Worm (Caenorhabditis elegans): ENCODE results near the gene alh-1.

The alh-1 gene

DNA sequence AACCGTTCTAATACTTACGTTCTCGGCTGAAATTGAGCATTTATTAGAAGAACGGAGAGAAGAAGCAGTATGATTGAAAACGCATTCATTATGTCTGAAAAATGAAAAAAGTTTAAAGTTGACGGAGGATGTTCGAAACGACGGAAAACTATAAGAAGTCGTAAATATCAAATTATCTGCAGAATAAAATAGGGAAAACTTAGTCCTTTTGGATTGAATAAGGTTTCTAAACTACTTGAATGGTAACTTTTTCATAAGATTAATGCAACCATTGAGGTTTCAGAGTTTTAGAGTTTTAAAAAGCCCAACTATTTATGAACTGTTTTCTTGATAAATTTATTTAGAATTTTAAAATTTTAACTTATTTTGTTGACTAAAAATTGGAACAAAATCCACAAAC lies 6.1 kb upstream of the alh-1 start, which contains the start of gene C45G9.12:
Gene C45G9.12 (minus strand): TSS at position 101 of the 400 bp plus-strand sequence.
- TF ChIP-seq F37B4.10 (GFP tag; IDR thresholded peaks at IDR 0.05), result no peak
- no peak for TF ChIP-seq snpc-1.3 (tag; optimal IDR thresholded peaks at IDR 0.05; ENCODE audit: insufficient read depth)
- no peak for TF ChIP-seq sptf-2 (GFP tag; optimal IDR thresholded peaks at IDR 0.05)
- TF ChIP-seq unc-62 (GFP tag; optimal IDR thresholded peaks at IDR 0.05), result no peak
- TF ChIP-seq gei-17 (GFP tag; optimal IDR thresholded peaks at IDR 0.05), result no peak
- TF ChIP-seq lsl-1 (GFP tag; optimal IDR thresholded peaks at IDR 0.05), result no peak
- no peak for TF ChIP-seq ztf-3 (GFP tag; optimal IDR thresholded peaks at IDR 0.05)
- no peak for TF ChIP-seq zfh-2 (GFP tag; conservative IDR thresholded peaks at IDR 0.05)
- no peak for TF ChIP-seq Y79H2A.3 (GFP tag; conservative IDR thresholded peaks at IDR 0.05)
- TF ChIP-seq madf-6 (GFP tag; IDR thresholded peaks at IDR 0.05), result no peak
- TF ChIP-seq B0035.1 (tag; optimal IDR thresholded peaks at IDR 0.05), result no peak
- no peak for TF ChIP-seq ceh-79 (tag; optimal IDR thresholded peaks at IDR 0.05)
- TF ChIP-seq ztf-28 (GFP tag; IDR thresholded peaks at IDR 0.05), result no peak

ce11 chrIII:5074398-5074797 lies 3.2 kb upstream of the alh-1 start, which contains the start of gene ttbk-6:
ttbk-6 (plus strand) TSS chrIII:5074698.
- TF ChIP-seq cebp-2 (GFP tag; IDR thresholded peaks at IDR 0.05) (no peak), C17E4.6 (GFP tag; IDR thresholded peaks at IDR 0.05) (no peak), let-526 (GFP tag; IDR thresholded peaks at IDR 0.05) (no peak), lin-54 (GFP tag; optimal IDR thresholded peaks at IDR 0.05) (no peak), Y53F4B.3 (GFP tag; IDR thresholded peaks at IDR 0.05) (no peak), K11D2.4 (GFP tag; IDR thresholded peaks at IDR 0.05) (no peak), hlh-12 (tag; optimal IDR thresholded peaks at IDR 0.05) (no peak), F49E8.2 (tag; optimal IDR thresholded peaks at IDR 0.05; ENCODE audit: insufficient read depth) (no peak), snpc-1.1 (tag; optimal IDR thresholded peaks at IDR 0.05; ENCODE audit: insufficient read depth) (no peak)

- TF ChIP-seq lsl-1 (GFP tag; optimal IDR thresholded peaks at IDR 0.05) (peak; percentile 14), athp-1 (tag; optimal IDR thresholded peaks at IDR 0.05) (no peak), dpl-1 (GFP tag; optimal IDR thresholded peaks at IDR 0.05) (peak; percentile 15), egl-18 (GFP tag; IDR thresholded peaks at IDR 0.05) (no peak), efl-1 (GFP tag; optimal IDR thresholded peaks at IDR 0.05) (peak; percentile 52), ceh-100 (GFP tag; IDR thresholded peaks at IDR 0.05) (peak; percentile 85)
Measured at ce11 chrIII:5076569-5076968, 995 bp upstream of the alh-1 start.

DNA sequence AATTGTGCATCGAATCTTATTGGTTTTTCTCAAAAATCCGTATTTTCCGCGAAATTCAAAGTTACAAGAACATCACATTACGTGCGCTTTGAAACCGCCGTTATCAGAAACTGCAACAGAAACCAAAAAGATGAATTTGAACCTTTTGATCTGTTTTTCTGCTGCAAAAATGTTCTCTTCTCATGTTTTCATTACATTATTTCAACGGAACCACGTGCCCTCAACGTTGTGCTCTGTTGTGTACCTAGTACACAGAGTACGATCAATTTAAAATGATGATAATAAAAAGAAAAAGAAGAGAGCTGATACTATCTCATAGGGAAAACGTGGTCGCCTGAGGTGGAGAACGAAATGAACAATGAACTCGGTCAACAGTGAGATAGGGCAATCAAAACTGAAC lies 498 bp downstream of the alh-1 start:
- TF ChIP-seq let-607 (tag; optimal IDR thresholded peaks at IDR 0.05) (peak in 1 of 2 experiments; percentile 36), rcor-1 (GFP tag; IDR thresholded peaks at IDR 0.05) (no peak), ztf-26 (tag; optimal IDR thresholded peaks at IDR 0.05) (peak; percentile 56), Y53G8AR.9 (GFP tag; conservative IDR thresholded peaks at IDR 0.05) (0 out of 2 replicates have a peak, but pooled peaks have one; percentile 44), snpc-1.1 (tag; optimal IDR thresholded peaks at IDR 0.05; ENCODE audit: insufficient read depth) (no peak), unc-62 (GFP tag; optimal IDR thresholded peaks at IDR 0.05) (no peak), ekl-4 (GFP tag; IDR thresholded peaks at IDR 0.05) (no peak), lin-54 (GFP tag; optimal IDR thresholded peaks at IDR 0.05) (no peak), hrde-1 (tag; optimal IDR thresholded peaks at IDR 0.05; ENCODE audit: borderline replicate concordance) (no peak), ztf-3 (GFP tag; optimal IDR thresholded peaks at IDR 0.05) (no peak), F57C9.4 (tag; optimal IDR thresholded peaks at IDR 0.05) (no peak), fkh-3 (tag; optimal IDR thresholded peaks at IDR 0.05) (no peak), unc-130 (GFP tag; optimal IDR thresholded peaks at IDR 0.05) (no peak), F52B5.7 (tag; optimal IDR thresholded peaks at IDR 0.05) (no peak), Y56A3A.18 (GFP tag; IDR thresholded peaks at IDR 0.05) (no peak), ztf-22 (GFP tag; optimal IDR thresholded peaks at IDR 0.05) (no peak), aptf-2 (GFP tag; conservative IDR thresholded peaks at IDR 0.05) (no peak), madf-6 (GFP tag; IDR thresholded peaks at IDR 0.05) (no peak), egl-18 (GFP tag; IDR thresholded peaks at IDR 0.05) (no peak), ztf-28 (GFP tag; IDR thresholded peaks at IDR 0.05) (no peak), athp-1 (tag; optimal IDR thresholded peaks at IDR 0.05) (no peak), zim-3 (tag; optimal IDR thresholded peaks at IDR 0.05) (no peak), hmg-1.2 (GFP tag; IDR thresholded peaks at IDR 0.05) (peak; percentile 16; the same call in 1 of the 2 replicates), B0261.1 (tag; optimal IDR thresholded peaks at IDR 0.05) (no peak)

Measured in whole organism, young adult.